Worm (Caenorhabditis elegans): ENCODE measurements around the gene K09C4.1.

The K09C4.1 gene

DNA sequence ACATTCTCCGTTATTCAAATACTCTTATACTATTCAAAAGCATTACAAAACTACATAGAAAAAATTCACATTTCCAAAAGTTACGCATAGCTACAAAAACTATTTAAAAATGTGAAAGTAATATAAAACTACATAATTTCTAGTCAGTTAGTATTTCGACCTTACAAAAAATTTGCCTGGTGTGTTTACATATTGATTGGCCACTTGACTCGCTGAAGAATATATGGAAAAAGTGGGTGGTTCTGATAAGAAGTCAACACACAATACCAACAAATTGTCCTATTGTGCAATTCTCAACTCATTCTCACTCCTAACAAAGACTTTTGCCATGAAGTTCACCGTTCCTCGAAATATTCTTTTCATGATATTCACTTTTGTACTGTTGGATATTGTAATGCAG, at the start of gene K09C4.1:
Gene K09C4.1 (plus strand): TSS at position 301 of the 400 bp plus-strand sequence.
- TF ChIP-seq sox-4 (tag; optimal IDR thresholded peaks at IDR 0.05), result no peak

DNA sequence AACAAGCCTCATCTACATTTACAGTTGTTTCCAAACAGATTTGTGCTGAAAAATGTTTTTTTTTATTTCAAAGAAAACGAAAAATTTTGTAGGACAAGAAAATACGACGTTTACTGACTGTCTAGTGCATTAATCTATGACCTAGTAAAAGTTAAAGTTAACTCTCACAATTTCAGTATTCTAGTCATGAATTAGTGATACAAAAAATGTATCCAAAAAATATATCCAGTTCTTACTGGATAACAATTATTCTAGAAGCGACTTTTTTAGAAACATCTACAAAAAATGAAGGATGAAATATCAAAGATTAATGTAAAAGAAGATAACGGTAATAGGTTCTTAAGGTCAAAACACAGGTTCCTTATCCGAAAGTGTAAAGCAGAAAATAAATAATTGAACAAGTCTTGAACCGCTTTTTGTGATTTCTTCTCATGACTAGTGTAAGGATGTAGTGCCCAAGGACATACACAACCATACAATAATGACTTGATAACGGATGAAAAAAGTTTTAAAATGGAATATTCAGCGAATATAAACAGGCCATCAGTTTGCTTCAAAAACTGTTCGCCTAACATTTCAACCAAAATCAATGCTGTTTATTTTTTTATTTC, 48.1 kb upstream of the K09C4.1 start, which contains the start of gene pqn-37:
Gene pqn-37 (minus strand): TSS at position 51 of the 611 bp plus-strand sequence.
- TF ChIP-seq ets-4 (tag; optimal IDR thresholded peaks at IDR 0.05) (no peak), rnt-1 (tag; optimal IDR thresholded peaks at IDR 0.05) (no peak), C38D4.7 (GFP tag; optimal IDR thresholded peaks at IDR 0.05) (no peak), pag-3 (tag; optimal IDR thresholded peaks at IDR 0.05; ENCODE audit: borderline replicate concordance) (no peak), F13H6.1 (tag; optimal IDR thresholded peaks at IDR 0.05) (no peak), mec-3 (tag; optimal IDR thresholded peaks at IDR 0.05; ENCODE audit: borderline replicate concordance) (no peak), lim-6 (tag; optimal IDR thresholded peaks at IDR 0.05) (no peak), pqm-1 (tag; optimal IDR thresholded peaks at IDR 0.05) (no peak), nfya-1 (tag; optimal IDR thresholded peaks at IDR 0.05) (no peak), ceh-45 (GFP tag; IDR thresholded peaks at IDR 0.05) (no peak), gmeb-2 (tag; optimal IDR thresholded peaks at IDR 0.05) (no peak), ceh-31 (tag; optimal IDR thresholded peaks at IDR 0.05) (no peak), ahr-1 (tag; optimal IDR thresholded peaks at IDR 0.05) (no peak), unc-55 (GFP tag; optimal IDR thresholded peaks at IDR 0.05) (no peak), T23F11.4 (GFP tag; optimal IDR thresholded peaks at IDR 0.05) (no peak), ama-1 (optimal IDR thresholded peaks at IDR 0.05) (no peak), ztf-16 (tag; optimal IDR thresholded peaks at IDR 0.05) (no peak), elt-2 (tag; optimal IDR thresholded peaks at IDR 0.05) (no peak)

DNA sequence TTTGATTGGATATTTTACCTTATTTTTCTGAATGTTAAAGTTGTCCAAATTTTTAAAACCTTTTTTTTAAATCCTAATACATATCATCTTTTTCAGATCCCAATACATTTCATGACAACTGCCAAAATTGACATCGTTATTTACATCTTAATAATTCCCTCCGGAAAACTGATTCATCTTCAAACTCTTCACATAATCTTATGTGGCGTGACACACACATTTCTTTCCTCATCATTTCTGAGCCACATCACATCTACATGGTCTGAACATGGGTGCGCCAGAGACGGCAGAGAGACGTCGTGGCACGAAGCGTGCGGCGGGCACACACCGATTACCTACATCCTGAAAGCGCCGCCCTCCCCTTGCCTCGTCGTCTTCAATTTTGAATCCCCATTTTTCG, 46.2 kb upstream of the K09C4.1 start, which contains the start of gene tba-9:
Gene tba-9 (plus strand): TSS at position 301 of the 400 bp plus-strand sequence.
- TF ChIP-seq fax-1 (tag; optimal IDR thresholded peaks at IDR 0.05), result no peak
- no peak for TF ChIP-seq ceh-22 (tag; optimal IDR thresholded peaks at IDR 0.05)
- no peak for TF ChIP-seq ceh-45 (GFP tag; IDR thresholded peaks at IDR 0.05)
- no peak for TF ChIP-seq dmd-4 (tag; optimal IDR thresholded peaks at IDR 0.05; ENCODE audit: borderline replicate concordance)
- TF ChIP-seq ceh-31 (tag; optimal IDR thresholded peaks at IDR 0.05), result no peak
- no peak for TF ChIP-seq ceh-30 (tag; optimal IDR thresholded peaks at IDR 0.05)
- TF ChIP-seq eyg-1 (tag; optimal IDR thresholded peaks at IDR 0.05), result no peak
- no peak for TF ChIP-seq ztf-16 (tag; optimal IDR thresholded peaks at IDR 0.05)

DNA sequence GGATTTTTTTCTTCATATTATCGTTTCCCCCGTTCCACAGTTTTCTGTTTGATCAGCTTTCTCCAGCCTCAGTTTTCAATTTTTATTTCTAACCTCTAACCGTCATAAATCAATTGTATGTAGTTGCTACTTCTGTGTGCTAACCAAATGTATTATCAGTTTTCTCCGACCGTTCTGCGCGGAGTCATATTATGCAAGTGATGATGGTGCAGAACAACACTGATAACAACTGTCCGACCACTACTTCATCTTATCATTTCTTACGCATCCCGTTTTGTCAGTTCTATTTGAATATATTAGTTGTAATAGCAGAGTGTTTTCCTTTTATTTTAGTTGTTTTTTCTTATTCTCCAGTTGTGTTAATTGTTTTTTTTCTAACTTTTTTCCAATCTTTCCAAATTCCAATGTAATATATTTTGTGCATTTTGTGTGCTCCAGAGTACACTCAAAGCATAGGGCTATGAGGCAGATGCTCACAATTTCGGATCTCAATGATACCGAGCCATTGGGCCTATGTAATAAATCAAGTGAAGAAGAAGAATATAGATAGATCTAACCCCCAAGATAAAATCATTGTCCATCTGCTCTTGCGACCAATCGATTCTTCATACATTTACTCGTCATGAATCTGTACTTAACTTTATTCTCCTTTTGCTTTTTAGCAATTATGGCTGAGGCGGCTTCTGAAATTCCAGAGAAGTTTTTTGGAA, 41.7 kb upstream of the K09C4.1 start, which contains the start of gene lbp-3:
Gene lbp-3 (plus strand): TSS at position 589 of the 710 bp plus-strand sequence.
- TF ChIP-seq mec-3 (tag; optimal IDR thresholded peaks at IDR 0.05; ENCODE audit: borderline replicate concordance) (no peak), che-1 (tag; optimal IDR thresholded peaks at IDR 0.05) (no peak), unc-55 (GFP tag; optimal IDR thresholded peaks at IDR 0.05) (peak; percentile 53), ceh-45 (GFP tag; IDR thresholded peaks at IDR 0.05) (no peak), pat-9 (tag; optimal IDR thresholded peaks at IDR 0.05) (no peak), rnt-1 (tag; optimal IDR thresholded peaks at IDR 0.05) (no peak), nhr-232 (tag; optimal IDR thresholded peaks at IDR 0.05) (no peak), nhr-11 (tag; optimal IDR thresholded peaks at IDR 0.05) (no peak), tbx-7 (tag; optimal IDR thresholded peaks at IDR 0.05) (no peak), syd-9 (tag; optimal IDR thresholded peaks at IDR 0.05) (no peak), ceh-2 (tag; optimal IDR thresholded peaks at IDR 0.05) (no peak), gmeb-2 (tag; optimal IDR thresholded peaks at IDR 0.05) (no peak), hlh-15 (tag; optimal IDR thresholded peaks at IDR 0.05) (no peak), C08G9.2 (tag; optimal IDR thresholded peaks at IDR 0.05) (no peak), ref-2 (tag; optimal IDR thresholded peaks at IDR 0.05) (no peak), hlh-13 (GFP tag; optimal IDR thresholded peaks at IDR 0.05) (no peak), ama-1 (optimal IDR thresholded peaks at IDR 0.05) (no peak), T23F11.4 (GFP tag; optimal IDR thresholded peaks at IDR 0.05) (no peak), ahr-1 (tag; optimal IDR thresholded peaks at IDR 0.05) (no peak), pqm-1 (tag; optimal IDR thresholded peaks at IDR 0.05) (peak; percentile 39), elt-2 (tag; optimal IDR thresholded peaks at IDR 0.05) (peak; percentile 97), sox-2 (GFP tag; IDR thresholded peaks at IDR 0.05) (no peak), Y22D7AL.16 (tag; optimal IDR thresholded peaks at IDR 0.05) (no peak)
